Fruit fly (Drosophila melanogaster): ENCODE measurements around the gene csw.

DNA sequence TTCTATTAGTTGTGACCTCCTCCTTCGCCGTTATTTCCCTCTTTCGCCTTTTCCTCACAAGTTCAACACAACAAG lies 44.1 kb downstream of the csw start, which contains the start of gene ph-p:
- TF ChIP-seq insv (optimal IDR thresholded peaks at IDR 0.05) (no peak), psq (optimal IDR thresholded peaks at IDR 0.05) (no peak), ttk (optimal IDR thresholded peaks at IDR 0.05) (no peak), Sin3A (optimal IDR thresholded peaks at IDR 0.05) (no peak), h (optimal IDR thresholded peaks at IDR 0.05) (no peak)

Data from Kc167 (cell line).